Worm (Caenorhabditis elegans) whole organism, L1 larva: ENCODE results near the gene F14D7.8.
A peak's percentile ranks its signal among the peaks of the same experiment; 100 is the strongest.
"Not testable (repeated sequence)": the region's sequence is repeated elsewhere in the genome, so short reads cannot be mapped to it uniquely, and the experiment has no call there.

Experiments used
- C04F5.9 ChIP-seq: sonication (generic microtip); optimal IDR thresholded peaks from 2 replicates; lab custom pipeline; 2016; ENCODE audit warnings: missing genetic modification characterization, missing compliant biosample characterization
- C16A3.4 ChIP-seq: fragments of 150-350 bp; optimal IDR thresholded peaks from 2 replicates; lab custom pipeline; 2014; ENCODE audit warnings: missing biosample characterization, missing genetic modification characterization
- C34B4.2 ChIP-seq: sonication (generic microtip); optimal IDR thresholded peaks from 2 replicates; lab custom pipeline; 2017; ENCODE audit warnings: mild to moderate bottlenecking, missing genetic modification characterization, missing compliant biosample characterization
- aly-2 ChIP-seq: fragments of 150-350 bp; optimal IDR thresholded peaks from 2 replicates; lab custom pipeline; 2014; ENCODE audit warnings: missing biosample characterization, missing genetic modification characterization
- blmp-1 ChIP-seq: fragments of 150-350 bp; optimal IDR thresholded peaks from 2 replicates; lab custom pipeline; 2014; ENCODE audit warnings: missing biosample characterization, missing genetic modification characterization
- ceh-63 ChIP-seq: fragments of 200-800 bp; sonication (Bioruptor generic); optimal IDR thresholded peaks from 2 replicates; lab custom pipeline; 2018; ENCODE audit warnings: mild to moderate bottlenecking, missing genetic modification characterization, missing compliant biosample characterization
- ceh-82 ChIP-seq, 3 experiments: fragments of 150-350 bp in 1 of 3; sonication (generic microtip) in 2 of 3; optimal IDR thresholded peaks; 2 replicates each; lab custom pipeline; 2014 to 2017; ENCODE audit warnings: missing biosample characterization in 3 of 3, missing genetic modification characterization in 3 of 3
- dpl-1 ChIP-seq, 3 experiments: fragments of 150-350 bp in 2 of 3; sonication (generic microtip) in 1 of 3; optimal IDR thresholded peaks; 2 replicates each; lab custom pipeline; 2014 to 2017; ENCODE audit warnings: missing biosample characterization in 3 of 3, missing genetic modification characterization in 3 of 3, missing genetic modification reagents in 3 of 3
- efl-1 ChIP-seq, 4 experiments: fragments of 150-350 bp; optimal IDR thresholded peaks in 3 of 4; peaks in 1 of 4; 1 replicate in 1 of 4; 2 replicates in 3 of 4; lab custom pipeline; 2014; ENCODE audit warnings: missing biosample characterization in 2 of 4, missing genetic modification characterization in 2 of 4, missing genetic modification reagents in 2 of 4
- egl-27 ChIP-seq, 2 experiments: fragments of 150-350 bp in 1 of 2; sonication (generic microtip); optimal IDR thresholded peaks; 3 replicates each; lab custom pipeline; 2017 to 2018; ENCODE audit warnings: missing biosample characterization in 2 of 2, missing genetic modification characterization in 2 of 2, missing genetic modification reagents in 2 of 2
- elt-2 ChIP-seq: sonication (generic microtip); optimal IDR thresholded peaks from 2 replicates; lab custom pipeline; 2016; ENCODE audit warnings: missing genetic modification characterization, mild to moderate bottlenecking, inconsistent platforms, missing compliant biosample characterization, missing genetic modification reagents
- fkh-8 ChIP-seq: sonication (generic microtip); optimal IDR thresholded peaks from 2 replicates; lab custom pipeline; 2016; ENCODE audit warnings: mild to moderate bottlenecking, missing genetic modification characterization, missing compliant biosample characterization
- fos-1 ChIP-seq: fragments of 150-350 bp; optimal IDR thresholded peaks from 2 replicates; lab custom pipeline; 2014; ENCODE audit warnings: missing biosample characterization, missing genetic modification characterization
- grh-1 ChIP-seq: fragments of 200-800 bp; sonication (Bioruptor generic); IDR thresholded peaks from 2 replicates; pipeline ENCODE4 v1.3.6; 2022; ENCODE audit warnings: missing genetic modification reagents, missing genetic modification characterization, missing compliant biosample characterization
- hlh-17 ChIP-seq: fragments of 200-800 bp; sonication (Bioruptor generic); optimal IDR thresholded peaks from 2 replicates; lab custom pipeline; 2018; ENCODE audit warnings: missing genetic modification characterization, mild to moderate bottlenecking, missing compliant biosample characterization, moderate library complexity, borderline replicate concordance
- hpl-2 ChIP-seq: fragments of 150-350 bp; optimal IDR thresholded peaks from 2 replicates; lab custom pipeline; 2014; ENCODE audit warnings: missing biosample characterization, missing genetic modification reagents, missing genetic modification characterization
- lin-13 ChIP-seq: fragments of 150-350 bp; optimal IDR thresholded peaks from 2 replicates; lab custom pipeline; 2014; ENCODE audit warnings: missing biosample characterization, missing genetic modification reagents, missing genetic modification characterization
- lin-14 ChIP-seq: fragments of 200-800 bp; sonication (Bioruptor generic); optimal IDR thresholded peaks from 2 replicates; lab custom pipeline; 2018; ENCODE audit warnings: mild to moderate bottlenecking, missing genetic modification characterization, moderate library complexity, missing compliant biosample characterization
- lsy-2 ChIP-seq, 2 experiments: fragments of 150-350 bp; optimal IDR thresholded peaks; 2 replicates each; lab custom pipeline; 2014; ENCODE audit warnings: missing biosample characterization in 2 of 2, missing genetic modification characterization in 2 of 2
- mep-1 ChIP-seq: fragments of 150-350 bp; optimal IDR thresholded peaks from 2 replicates; lab custom pipeline; 2014; ENCODE audit warnings: missing biosample characterization, missing genetic modification characterization
- nhr-12 ChIP-seq: sonication (generic microtip); optimal IDR thresholded peaks from 2 replicates; lab custom pipeline; 2017; ENCODE audit warnings: missing biosample characterization, missing genetic modification characterization
- nhr-19 ChIP-seq: fragments of 200-800 bp; sonication (Bioruptor generic); conservative IDR thresholded peaks from 2 replicates; pipeline ENCODE4 v1.3.6; 2022; ENCODE audit warnings: missing genetic modification characterization, missing compliant biosample characterization
- nhr-20 ChIP-seq: sonication (generic microtip); optimal IDR thresholded peaks from 2 replicates; lab custom pipeline; 2016; ENCODE audit warnings: mild to moderate bottlenecking, missing genetic modification characterization, missing compliant biosample characterization
- nhr-47 ChIP-seq: sonication (generic microtip); optimal IDR thresholded peaks from 2 replicates; lab custom pipeline; 2016; ENCODE audit warnings: mild to moderate bottlenecking, missing genetic modification characterization, moderate library complexity, missing compliant biosample characterization
- nhr-71 ChIP-seq: sonication (generic microtip); optimal IDR thresholded peaks from 2 replicates; lab custom pipeline; 2016; ENCODE audit warnings: mild to moderate bottlenecking, missing genetic modification characterization, moderate library complexity, missing compliant biosample characterization
- nhr-85 ChIP-seq: sonication (generic microtip); peaks from one replicate; lab custom pipeline; 2016; ENCODE audit warnings: missing genetic modification characterization, inconsistent platforms, missing compliant biosample characterization
- nhr-90 ChIP-seq: sonication (generic microtip); optimal IDR thresholded peaks from 2 replicates; lab custom pipeline; 2016; ENCODE audit warnings: mild to moderate bottlenecking, missing genetic modification characterization, missing compliant biosample characterization; ENCODE audit not compliant: poor library complexity
- rnt-1 ChIP-seq: sonication (generic microtip); optimal IDR thresholded peaks from 2 replicates; lab custom pipeline; 2016; ENCODE audit warnings: mild to moderate bottlenecking, missing genetic modification characterization, moderate library complexity, missing compliant biosample characterization
- skn-1 ChIP-seq: fragments of 150-350 bp; optimal IDR thresholded peaks from 2 replicates; lab custom pipeline; 2014; ENCODE audit warnings: missing biosample characterization, missing genetic modification characterization
- sptf-1 ChIP-seq: fragments of 150-350 bp; optimal IDR thresholded peaks from 2 replicates; lab custom pipeline; 2014; ENCODE audit warnings: missing biosample characterization, missing genetic modification characterization
- unc-130 ChIP-seq: fragments of 150-350 bp; optimal IDR thresholded peaks from 2 replicates; lab custom pipeline; 2017; ENCODE audit warnings: missing biosample characterization, missing genetic modification characterization, inconsistent platforms
- vab-15 ChIP-seq: sonication (generic microtip); optimal IDR thresholded peaks from 2 replicates; lab custom pipeline; 2017; ENCODE audit warnings: missing genotype, mild to moderate bottlenecking, missing genetic modification characterization, missing compliant biosample characterization

F14D7.8 gene

DNA sequence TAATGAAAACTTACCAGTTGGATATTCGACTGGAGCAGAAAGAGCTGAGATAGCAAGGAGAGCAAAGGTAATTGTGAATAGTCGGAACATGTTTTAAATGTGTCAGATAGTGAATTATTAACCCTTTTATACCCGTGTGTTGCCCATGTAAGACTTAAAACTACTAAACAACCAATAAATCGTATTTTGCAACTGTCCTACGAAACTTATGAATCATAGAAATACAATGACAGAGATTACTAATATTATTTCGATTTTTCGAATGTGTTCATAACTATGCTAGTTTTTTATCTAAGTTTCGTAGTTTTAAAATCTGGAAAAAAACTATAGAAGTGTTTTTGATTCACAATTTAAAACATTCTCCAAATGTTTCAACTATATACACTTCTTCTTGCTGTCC is 5.8 kb downstream of the F14D7.8 start, which contains the start of gene spig-4:
TSS of gene spig-4 (minus strand) at position 101 of the 400 bp plus-strand sequence.
- not testable (repeated sequence) for TF ChIP-seq rnt-1 (tag; lab: Kevin White, UChicago); efl-1 (optimal IDR thresholded peaks at IDR 0.05; lab: Kevin White, UChicago); efl-1 (GFP tag; optimal IDR thresholded peaks at IDR 0.05 in 1 of 2; lab: Kevin White, UChicago); lin-13 (GFP tag; lab: Kevin White, UChicago)
- TF ChIP-seq, all 84 proteins: peak for 0; not testable (repeated sequence) for 84

ce11 chrV:14301076-14301475 is 11.5 kb downstream of the F14D7.8 start, which contains the start of gene F14D7.6:
Gene F14D7.6 (plus strand): TSS chrV:14301413.
- no peak for TF ChIP-seq mep-1
- TF ChIP-seq nhr-20 (tag; lab: Kevin White, UChicago): no peak
- no peak for TF ChIP-seq egl-27 (tag; optimal IDR thresholded peaks at IDR 0.05; lab: Kevin White, UChicago)
- no peak for TF ChIP-seq grh-1
- TF ChIP-seq elt-2 (tag; lab: Kevin White, UChicago): peak; percentile 4
- no peak for TF ChIP-seq ceh-63

- TF ChIP-seq nhr-90 (tag; lab: Kevin White, UChicago) (no peak), efl-1 (optimal IDR thresholded peaks at IDR 0.05; lab: Kevin White, UChicago) (no peak), efl-1 (GFP tag; optimal IDR thresholded peaks at IDR 0.05 in 1 of 2; lab: Kevin White, UChicago) (peak in 1 of 2 experiments; percentile 49)
- TF ChIP-seq, all 84 proteins: peak for 1
These were observed 13.0 kb downstream of the F14D7.8 start, which contains the start of the genes spig-3 and F14D7.12 for ce11 chrV:14299569-14300064. Gene spig-3 (minus strand): TSS chrV:14299669. Gene F14D7.12 (plus strand): TSS chrV:14300014.

DNA sequence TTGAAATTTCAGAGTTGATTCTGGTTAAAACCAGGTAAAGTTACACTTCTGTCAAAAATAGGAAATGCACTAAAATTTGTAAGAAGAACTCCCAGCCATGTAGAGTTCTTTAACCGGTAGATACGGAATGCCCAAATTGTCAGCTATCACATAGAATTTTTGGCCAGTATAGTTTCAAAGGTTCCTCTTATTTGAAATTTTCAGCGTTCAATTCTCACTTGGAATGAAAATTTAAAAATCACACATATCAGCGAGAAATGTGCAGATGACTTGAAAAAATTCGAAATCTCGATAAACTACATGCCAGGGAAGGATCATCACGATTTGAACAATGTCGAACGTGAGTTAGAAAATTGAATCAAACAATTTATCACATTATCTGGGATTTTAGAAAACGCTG is 16.1 kb downstream of the F14D7.8 start, which contains the start of gene F14D7.3:
TSS of gene F14D7.3 (plus strand) at position 301 of the 400 bp plus-strand sequence.
- no peak for TF ChIP-seq ceh-82 (tag; optimal IDR thresholded peaks at IDR 0.05; lab: Kevin White, UChicago)
- TF ChIP-seq fos-1: no peak
- TF ChIP-seq nhr-90 (tag; lab: Kevin White, UChicago): no peak
- no peak for TF ChIP-seq lin-14
- no peak for TF ChIP-seq skn-1 (tag; lab: Kevin White, UChicago)
- TF ChIP-seq aly-2: no peak
- TF ChIP-seq C16A3.4 (tag; lab: Kevin White, UChicago): no peak
- TF ChIP-seq lsy-2 (tag; optimal IDR thresholded peaks at IDR 0.05; lab: Kevin White, UChicago): no peak
- TF ChIP-seq nhr-71 (tag; lab: Kevin White, UChicago): no peak
- no peak for TF ChIP-seq nhr-20 (tag; lab: Kevin White, UChicago)
- no peak for TF ChIP-seq nhr-12 (tag; lab: Kevin White, UChicago)
- no peak for TF ChIP-seq dpl-1 (GFP tag; optimal IDR thresholded peaks at IDR 0.05; lab: Kevin White, UChicago)
- TF ChIP-seq fkh-8: no peak
- TF ChIP-seq ceh-63: no peak
- no peak for TF ChIP-seq hlh-17
- no peak for TF ChIP-seq unc-130 (tag; lab: Kevin White, UChicago)
- no peak for TF ChIP-seq sptf-1 (tag; lab: Kevin White, UChicago)
- TF ChIP-seq nhr-47: no peak

ce11 chrV:14294396-14294795 is 18.2 kb downstream of the F14D7.8 start, which contains the start of gene F14D7.9:
Gene F14D7.9 (plus strand): TSS chrV:14294696.
- TF ChIP-seq vab-15 (no peak), nhr-85 (tag; lab: Kevin White, UChicago) (no peak), hpl-2 (GFP tag; lab: Kevin White, UChicago) (no peak), C34B4.2 (tag; lab: Kevin White, UChicago) (no peak), nhr-90 (tag; lab: Kevin White, UChicago) (no peak), nhr-19 (GFP tag; lab: Robert Waterston, UW) (no peak), C04F5.9 (no peak), rnt-1 (tag; lab: Kevin White, UChicago) (no peak), blmp-1 (tag; lab: Kevin White, UChicago) (no peak), nhr-20 (tag; lab: Kevin White, UChicago) (no peak)
